Fruit fly (Drosophila melanogaster): ENCODE results near the gene CG3961.

The CG3961 gene

DNA sequence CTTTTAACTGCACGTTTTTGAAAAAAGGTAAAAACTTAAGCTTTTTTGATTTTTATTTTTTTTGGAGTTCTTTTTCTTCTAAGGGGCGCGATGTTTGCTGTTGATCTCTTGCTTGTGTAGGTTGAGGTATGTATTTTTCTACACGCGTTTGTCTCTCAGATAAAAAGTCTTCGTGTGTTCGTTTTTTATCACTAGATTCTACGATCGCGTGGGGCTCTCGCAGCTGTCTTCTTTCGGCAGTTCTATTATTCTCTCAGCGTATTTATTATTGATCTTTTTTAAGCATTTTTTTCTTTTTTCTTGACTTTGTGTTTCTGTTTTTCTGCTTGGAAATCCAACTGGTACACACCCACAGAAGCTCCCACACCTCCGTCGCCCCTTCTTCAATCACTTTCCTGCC, 4.8 kb upstream of the CG3961 start:
- TF ChIP-seq noc (tag; optimal IDR thresholded peaks at IDR 0.05) = peak; percentile 24

DNA sequence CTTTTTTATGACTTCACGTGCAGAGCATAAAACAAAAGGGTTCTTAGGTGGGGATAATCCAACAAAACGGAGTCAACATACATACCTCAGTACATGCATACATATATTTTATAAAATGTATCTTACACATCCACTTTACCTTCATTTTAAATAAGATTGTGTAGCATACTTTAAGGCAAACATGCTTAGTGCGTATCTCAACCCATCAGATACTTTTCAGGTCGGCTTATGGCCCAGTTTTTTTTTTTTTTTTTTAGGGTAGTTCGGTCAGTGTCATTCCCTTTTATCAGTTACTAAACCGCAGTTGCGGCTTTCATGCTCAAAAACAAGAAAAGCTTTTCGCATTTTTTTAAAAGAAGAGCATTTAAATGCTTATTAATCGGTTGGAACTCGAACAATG, 1.7 kb upstream of the CG3961 start, which contains the start of gene NijB:
TSS of gene NijB (plus strand) at position 398 of the 400 bp plus-strand sequence.
- no peak for TF ChIP-seq noc (tag; optimal IDR thresholded peaks at IDR 0.05)

DNA sequence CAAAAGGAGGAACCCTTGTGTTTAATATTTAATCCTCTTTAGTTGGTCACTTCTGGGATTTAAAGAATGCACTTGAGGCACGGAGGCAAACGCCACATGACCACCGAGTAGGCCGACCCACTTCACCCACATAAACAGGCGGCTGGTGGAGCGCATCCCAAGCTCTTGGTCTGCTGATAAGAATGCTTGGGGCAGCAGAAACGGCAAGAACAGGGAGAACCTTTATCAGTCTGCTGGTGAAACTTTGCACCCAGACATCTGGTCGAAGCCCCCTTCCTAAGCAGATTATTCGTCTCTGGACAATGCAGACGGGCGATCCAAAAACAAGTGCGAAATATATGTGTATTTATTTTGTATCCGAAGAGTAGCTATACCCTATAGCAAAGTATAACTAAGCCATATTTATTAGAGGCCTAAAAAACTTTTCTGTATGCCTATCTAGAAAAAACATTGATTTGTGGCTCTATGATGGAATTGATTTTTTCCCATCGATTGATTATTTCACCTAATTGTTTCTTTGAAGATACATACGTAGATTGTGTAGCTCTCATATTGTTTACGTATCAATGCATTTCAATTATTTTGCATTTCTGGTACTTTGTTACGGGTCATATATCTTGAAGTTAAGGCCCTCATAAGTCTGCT, 939 bp downstream of the CG3961 start:
- no peak for TF ChIP-seq noc (tag; optimal IDR thresholded peaks at IDR 0.05)

DNA sequence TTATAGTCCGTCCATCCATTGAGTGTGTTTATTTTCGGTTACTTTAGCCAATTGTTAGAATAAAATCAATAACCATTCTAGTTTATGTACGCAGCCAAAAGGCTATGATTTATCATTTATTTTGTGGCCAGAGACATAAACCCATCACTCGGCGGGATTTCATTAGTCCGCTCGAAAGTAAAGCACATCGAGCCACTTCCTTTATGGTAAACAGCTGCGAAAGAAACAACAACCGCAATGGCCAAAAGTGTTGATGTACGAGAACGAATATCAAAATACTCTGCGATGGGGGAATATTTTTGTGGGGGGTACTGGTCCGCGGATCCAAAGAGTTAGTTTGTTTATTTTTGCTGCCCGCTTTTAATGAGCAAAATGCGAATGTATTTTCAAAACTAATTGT, 8.7 kb downstream of the CG3961 start:
- TF ChIP-seq noc (tag; optimal IDR thresholded peaks at IDR 0.05) = no peak

DNA sequence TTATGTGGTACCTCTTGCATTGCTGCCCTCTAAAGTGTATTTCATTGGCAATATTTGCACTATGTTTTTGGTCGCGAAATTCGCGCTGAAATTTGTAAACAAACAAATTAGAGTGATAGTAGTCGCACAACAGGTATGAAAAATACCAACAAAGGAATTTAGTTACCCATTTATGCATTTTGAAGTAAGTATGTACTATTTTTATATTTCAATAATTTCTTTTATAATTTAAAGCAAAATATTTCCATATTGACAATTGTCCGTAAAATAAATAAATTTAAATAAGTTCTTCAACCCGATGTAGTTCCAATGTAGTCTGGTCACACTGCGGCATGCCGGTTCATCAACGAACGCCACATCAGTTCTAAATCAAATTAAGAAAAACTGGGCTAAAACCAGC, 17.8 kb downstream of the CG3961 start, which contains the start of the genes Rad9 and Uggt:
TSS of gene Rad9 (minus strand) at position 114 of the 400 bp plus-strand sequence.
TSS of gene Uggt (plus strand) at position 308 of the 400 bp plus-strand sequence.
- no peak for TF ChIP-seq noc (tag; optimal IDR thresholded peaks at IDR 0.05)

DNA sequence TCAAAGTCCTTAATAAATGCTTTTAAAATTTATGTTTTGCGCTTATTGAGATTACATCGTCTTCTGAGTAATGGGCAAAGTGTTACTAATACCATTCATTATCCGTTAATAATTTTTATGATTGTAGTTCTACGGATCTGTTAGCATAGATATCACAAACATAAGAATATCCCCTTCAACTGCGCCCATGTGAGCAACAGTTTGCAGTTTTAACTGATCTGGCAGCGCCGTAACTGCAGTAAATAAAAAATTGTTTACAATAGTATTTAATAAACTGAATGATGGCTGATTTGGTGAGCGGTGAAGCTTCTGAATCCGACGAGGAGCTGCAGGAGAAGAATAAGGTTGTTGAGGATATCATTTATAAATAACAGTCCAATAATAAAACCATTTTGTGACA, 20.3 kb downstream of the CG3961 start, which contains the start of gene Blos3:
TSS of gene Blos3 (plus strand) at position 198 of the 400 bp plus-strand sequence.
- no peak for TF ChIP-seq noc (tag; optimal IDR thresholded peaks at IDR 0.05)

DNA sequence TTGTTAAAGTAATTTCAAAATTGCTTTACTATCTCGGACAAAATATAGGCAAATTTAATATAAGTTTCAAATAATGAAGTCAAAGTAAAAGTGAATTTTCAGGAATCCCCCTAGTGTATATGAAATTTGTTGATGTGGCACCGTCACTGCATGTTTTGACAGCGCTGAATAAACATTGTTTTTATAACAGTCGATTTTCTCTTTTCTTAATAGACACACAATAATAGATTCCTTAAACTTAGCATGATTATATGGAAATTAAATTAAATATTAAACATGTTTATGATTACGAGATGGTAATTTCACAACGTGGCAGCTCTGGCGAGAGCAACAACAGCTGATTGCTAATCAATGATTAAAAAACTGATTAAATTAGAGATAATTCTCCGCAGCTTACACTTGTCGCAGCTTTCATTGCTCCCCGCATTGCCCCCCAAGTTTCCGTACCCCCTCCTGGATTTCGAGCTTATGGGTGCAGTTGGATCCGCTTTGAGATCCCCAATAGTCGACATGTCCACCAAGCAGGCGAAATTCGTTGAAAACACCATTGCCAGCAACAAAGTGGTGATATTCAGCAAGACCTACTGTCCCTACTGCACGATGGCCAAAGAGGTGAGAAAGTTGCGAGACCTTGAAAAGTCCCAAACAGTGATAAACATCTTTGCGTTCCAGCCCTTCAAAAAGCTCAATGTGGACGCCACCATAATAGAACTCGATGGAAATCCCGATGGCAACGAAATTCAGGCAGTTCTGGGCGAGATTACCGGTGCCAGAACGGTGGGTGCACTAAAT, 21.1 kb downstream of the CG3961 start, which contains the start of gene Grx1:
TSS of gene Grx1 (plus strand) at position 196 of the 792 bp plus-strand sequence.
- peak; percentile 56 for TF ChIP-seq noc (tag; optimal IDR thresholded peaks at IDR 0.05)

DNA sequence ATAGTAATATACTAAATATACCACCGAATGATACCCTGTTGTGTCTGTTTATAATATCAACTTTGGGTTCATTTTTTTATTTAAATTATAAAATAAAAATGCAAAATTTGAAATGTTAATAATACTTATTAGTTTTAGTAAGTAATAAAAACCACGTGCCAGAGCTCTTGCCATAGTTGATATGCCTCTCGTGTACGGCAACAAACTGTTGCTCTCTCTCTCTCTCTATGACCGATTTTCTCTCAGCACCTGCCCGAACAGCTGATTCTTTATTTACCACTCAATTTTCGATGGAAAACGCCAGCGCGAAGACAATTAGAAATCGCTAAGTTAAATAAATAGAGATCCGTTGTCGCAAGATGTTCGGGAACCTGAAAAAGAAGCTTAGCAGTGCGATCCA, 22.8 kb downstream of the CG3961 start, which contains the start of gene Dysb:
TSS of gene Dysb (plus strand) at position 251 of the 400 bp plus-strand sequence.
- TF ChIP-seq noc (tag; optimal IDR thresholded peaks at IDR 0.05) = peak; percentile 88

DNA sequence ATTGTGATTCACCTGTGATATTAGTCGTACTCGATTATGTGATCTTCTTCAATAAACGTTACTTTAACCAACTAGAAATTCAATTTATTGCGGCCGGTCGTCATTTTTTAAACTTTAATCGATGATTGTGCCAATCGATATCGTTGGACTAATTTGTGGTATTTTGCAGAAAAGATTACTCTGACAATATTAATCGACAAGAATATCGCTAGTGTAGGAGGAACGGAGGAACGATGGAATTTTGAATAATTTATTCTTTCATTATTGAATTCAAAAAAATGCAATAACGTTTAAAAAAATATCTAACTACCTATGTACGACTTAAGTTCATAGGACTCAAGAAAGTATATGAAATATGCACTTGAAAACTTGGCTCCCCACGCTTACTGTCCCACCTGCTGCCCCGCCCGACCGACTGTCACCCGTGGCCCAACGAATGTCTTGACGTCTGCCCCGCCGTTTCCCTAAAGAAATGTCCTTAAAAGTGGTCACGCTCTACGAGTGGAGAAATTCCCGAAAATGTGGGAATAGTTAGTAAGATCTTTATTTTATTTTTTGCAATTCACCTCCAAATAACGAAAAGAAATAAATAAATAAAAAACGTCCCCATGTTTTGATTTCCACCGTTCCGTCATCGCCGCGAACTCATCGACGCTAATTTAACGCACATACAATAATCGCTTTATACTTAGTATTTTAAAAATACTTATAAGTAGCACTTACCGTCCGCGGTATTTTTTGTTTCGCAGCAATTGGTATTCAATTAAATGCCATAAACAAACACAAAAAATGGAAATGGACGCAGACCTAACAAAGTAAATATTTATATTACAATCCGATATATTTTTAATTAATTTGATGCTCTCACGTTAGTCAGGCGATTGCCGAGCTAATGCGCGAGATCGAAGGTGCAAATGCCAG, 24.6 kb downstream of the CG3961 start, which contains the start of gene CG14074:
TSS of gene CG14074 (plus strand) at position 779 of the 921 bp plus-strand sequence.
- TF ChIP-seq noc (tag; optimal IDR thresholded peaks at IDR 0.05) = no peak

DNA sequence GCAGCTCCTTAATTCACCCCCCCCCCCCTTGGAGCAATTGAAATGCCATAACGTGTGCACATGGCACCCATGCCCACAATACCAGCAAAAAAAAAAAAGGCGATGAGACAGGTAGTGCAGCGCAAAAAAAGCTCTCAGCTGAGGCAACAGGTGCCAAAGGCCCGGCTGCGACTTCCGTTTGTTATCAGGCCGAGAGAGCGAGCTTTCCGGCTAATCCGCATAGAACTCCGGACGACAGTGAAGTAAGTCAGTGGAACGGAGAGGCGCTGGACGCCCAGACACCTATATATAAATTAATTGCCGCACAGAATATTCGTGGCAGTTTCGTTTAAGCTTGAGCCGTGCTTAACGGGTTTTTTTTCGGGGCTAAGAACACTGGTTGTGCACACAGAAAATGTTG, 27.0 kb downstream of the CG3961 start, which contains the start of gene CG6865:
TSS of gene CG6865 (plus strand) at position 321 of the 400 bp plus-strand sequence.
- TF ChIP-seq noc (tag; optimal IDR thresholded peaks at IDR 0.05) = no peak

DNA sequence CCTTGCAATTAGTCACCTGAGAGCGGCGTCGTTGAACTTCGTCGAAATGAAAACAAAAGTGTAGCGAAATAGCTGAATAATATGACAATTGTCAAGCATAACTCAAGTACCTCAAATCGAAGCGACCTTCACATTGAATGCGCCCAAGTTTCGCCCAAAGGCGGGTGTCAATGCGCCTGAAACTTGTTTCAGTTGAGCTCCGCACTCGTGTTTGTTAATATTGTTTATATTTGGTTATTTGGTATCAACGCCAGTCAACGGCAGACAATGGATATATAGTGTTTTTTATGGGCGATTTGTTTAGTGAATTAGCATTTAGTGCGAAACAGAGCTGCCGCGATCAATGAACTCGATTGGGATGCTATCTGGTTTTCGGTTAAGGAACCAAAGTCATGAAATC, 28.4 kb downstream of the CG3961 start:
- TF ChIP-seq noc (tag; optimal IDR thresholded peaks at IDR 0.05) = no peak

DNA sequence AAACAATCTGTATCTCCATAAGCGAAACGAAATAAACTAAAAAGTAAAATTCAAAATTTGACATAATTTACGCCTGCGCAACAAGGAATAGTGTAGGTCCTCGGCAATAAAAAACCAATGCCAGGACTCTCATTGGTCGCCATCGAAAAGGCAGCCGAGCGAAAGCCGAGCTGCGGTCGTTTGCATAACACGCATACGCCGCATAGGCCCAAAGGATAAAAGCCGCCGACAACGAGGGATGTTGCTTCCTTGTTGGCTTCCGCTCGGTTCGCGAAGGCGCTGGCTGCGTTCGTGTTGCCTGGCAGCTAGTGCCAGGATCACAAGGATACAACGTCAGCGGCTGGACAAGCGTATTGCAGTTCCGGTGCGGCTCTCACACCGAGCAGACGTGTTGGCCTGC, 29.8 kb downstream of the CG3961 start:
- TF ChIP-seq noc (tag; optimal IDR thresholded peaks at IDR 0.05) = no peak

DNA sequence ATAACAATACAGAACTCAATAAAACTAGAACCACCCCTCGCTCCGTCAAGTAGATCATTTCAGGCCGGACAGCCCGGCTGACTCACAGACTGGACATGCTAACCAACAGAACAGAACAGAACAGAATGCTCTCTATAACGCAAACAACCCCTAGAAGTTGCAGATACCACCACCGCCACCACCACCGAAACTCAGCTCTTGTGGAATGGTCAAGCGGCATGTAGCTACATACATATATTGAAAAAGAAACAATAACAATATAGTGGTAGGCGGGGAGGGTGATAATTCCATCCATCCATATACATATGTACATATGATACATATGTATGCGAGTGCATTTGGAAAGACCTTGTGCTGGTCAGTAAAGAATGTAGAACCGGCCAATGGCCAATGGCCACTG, 35.9 kb downstream of the CG3961 start:
- no peak for TF ChIP-seq noc (tag; optimal IDR thresholded peaks at IDR 0.05)

DNA sequence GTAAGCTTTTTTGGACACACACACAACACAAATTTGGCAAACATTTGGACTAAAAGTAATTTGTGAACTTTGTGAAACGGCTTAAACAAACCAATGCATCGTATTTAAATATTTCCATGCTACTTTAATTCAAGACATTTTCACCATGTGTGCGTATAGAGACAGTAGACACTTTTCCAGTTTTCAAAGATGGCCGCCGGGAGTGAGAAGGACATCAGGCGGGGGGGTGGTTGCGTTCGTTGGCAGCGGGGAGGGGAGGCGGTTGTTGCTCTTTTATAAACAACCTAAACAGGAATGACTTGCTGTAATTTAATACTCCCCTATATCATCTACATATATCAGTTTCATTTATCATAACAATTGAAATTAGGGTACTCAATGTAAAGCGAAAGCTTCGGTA, 36.8 kb downstream of the CG3961 start:
- TF ChIP-seq noc (tag; optimal IDR thresholded peaks at IDR 0.05) = no peak

DNA sequence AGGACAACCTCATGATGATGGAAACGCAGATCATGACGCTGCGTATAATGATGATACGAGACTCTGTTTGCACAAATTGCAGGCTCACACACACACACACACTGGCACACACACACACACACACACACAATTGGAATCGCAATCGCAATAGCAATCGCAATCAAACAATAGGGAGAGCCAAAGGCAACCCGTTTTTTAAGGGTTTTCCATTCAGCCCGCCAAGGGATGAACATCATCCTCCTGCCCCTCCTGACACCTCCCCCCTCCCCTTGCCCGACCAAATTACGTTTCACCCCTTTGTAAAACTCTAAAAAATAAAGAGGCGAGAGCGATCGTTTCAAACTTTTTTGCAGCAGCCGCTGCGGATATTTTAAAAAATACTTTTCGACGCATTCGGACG, 38.1 kb downstream of the CG3961 start:
- TF ChIP-seq noc (tag; optimal IDR thresholded peaks at IDR 0.05) = no peak

DNA sequence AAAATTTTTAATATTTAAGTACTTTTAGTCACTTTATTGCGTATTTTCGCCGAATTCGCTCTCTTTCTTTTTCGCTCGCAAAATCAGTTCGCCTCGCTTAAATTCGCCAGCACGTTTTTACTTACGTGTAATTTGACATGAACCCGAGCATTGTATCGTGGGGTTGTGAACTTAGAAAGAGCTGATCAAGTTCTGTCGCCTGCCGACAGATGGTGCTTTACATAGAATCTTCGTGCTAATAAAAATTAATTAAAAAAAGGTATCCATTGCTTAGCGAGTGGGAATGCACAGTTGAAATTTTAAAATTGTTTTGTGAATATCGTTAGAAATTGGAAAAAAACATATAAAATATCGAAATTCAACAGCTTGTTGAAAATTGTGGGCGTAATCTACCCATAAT, 41.8 kb downstream of the CG3961 start:
- no peak for TF ChIP-seq noc (tag; optimal IDR thresholded peaks at IDR 0.05)
